Fruit fly (Drosophila melanogaster): Measurements from ENCODE around the gene CG45099.

DNA sequence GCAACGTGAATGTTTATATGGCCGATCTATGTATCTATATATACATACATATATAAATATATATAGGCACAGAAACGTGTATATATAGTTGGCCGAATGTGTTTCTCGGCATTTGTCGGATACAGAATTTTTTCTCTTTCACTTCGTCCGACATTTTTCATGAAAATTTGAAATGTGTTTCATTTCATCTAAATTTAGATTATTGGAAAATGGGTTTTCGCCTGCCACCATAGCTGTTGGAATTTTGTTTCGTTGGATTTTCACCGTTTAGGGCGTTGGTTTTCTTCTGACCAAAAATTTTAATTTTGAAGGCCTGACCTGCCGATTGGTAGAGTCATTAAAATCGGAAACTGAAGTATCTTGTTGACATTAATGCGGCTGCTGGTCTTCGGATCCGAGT lies 13.3 kb upstream of the CG45099 start:
- TF ChIP-seq CG6792 (GFP tag; optimal IDR thresholded peaks at IDR 0.05) (no peak), Hr39 (GFP tag; optimal IDR thresholded peaks at IDR 0.05) (no peak), dsx (GFP tag; optimal IDR thresholded peaks at IDR 0.05; ENCODE audit: poor library complexity, severe bottlenecking) (no peak), cyc (GFP tag; optimal IDR thresholded peaks at IDR 0.05) (no peak), acj6 (GFP tag; optimal IDR thresholded peaks at IDR 0.05) (no peak), Met (GFP tag; optimal IDR thresholded peaks at IDR 0.05) (no peak), CG3919 (GFP tag; optimal IDR thresholded peaks at IDR 0.05) (no peak), Eip93F (GFP tag; optimal IDR thresholded peaks at IDR 0.05) (no peak), spab (GFP tag; optimal IDR thresholded peaks at IDR 0.05) (no peak), achi (GFP tag; optimal IDR thresholded peaks at IDR 0.05) (no peak), Lpt (GFP tag; optimal IDR thresholded peaks at IDR 0.05) (no peak)
